Fruit fly (Drosophila melanogaster) whole organism, embryonic: ENCODE data around the gene CG15741.
A peak's percentile ranks its signal among the peaks of the same experiment; 100 is the strongest.

Source experiments
- ATbp ChIP-seq: fragments of 200-800 bp; sonication (Bioruptor generic); optimal IDR thresholded peaks from 2 replicates; lab custom pipeline; 2017; ENCODE audit warnings: missing biosample characterization, mild to moderate bottlenecking, missing genetic modification characterization, missing genetic modification reagents
- BtbVII ChIP-seq: fragments of 200-800 bp; sonication (Bioruptor generic); optimal IDR thresholded peaks from 3 replicates; lab custom pipeline; 2017; ENCODE audit warnings: missing biosample characterization, mild to moderate bottlenecking, missing genetic modification characterization
- CG10321 ChIP-seq: fragments of 200-800 bp; sonication (Bioruptor generic); IDR thresholded peaks from 2 replicates; pipeline ENCODE4 v1.3.6; 2022; ENCODE audit warnings: missing biosample characterization, missing genetic modification characterization
- CG12769 ChIP-seq: fragments of 200-800 bp; sonication (Bioruptor generic); optimal IDR thresholded peaks from 2 replicates; lab custom pipeline; 2019; ENCODE audit warnings: missing biosample characterization, mild to moderate bottlenecking, missing genetic modification characterization, moderate library complexity
- CG13296 ChIP-seq: fragments of 200-800 bp; sonication (Bioruptor generic); optimal IDR thresholded peaks from 3 replicates; lab custom pipeline; 2018; ENCODE audit warnings: missing biosample characterization, mild to moderate bottlenecking, missing genetic modification characterization
- CG14710 ChIP-seq: fragments of 200-800 bp; sonication (Bioruptor generic); optimal IDR thresholded peaks from 3 replicates; lab custom pipeline; 2019; ENCODE audit warnings: missing biosample characterization, mild to moderate bottlenecking, missing genetic modification characterization, moderate library complexity
- CG15514 ChIP-seq: fragments of 200-800 bp; sonication (Bioruptor generic); optimal IDR thresholded peaks from 3 replicates; lab custom pipeline; 2017; ENCODE audit warnings: missing biosample characterization, missing genetic modification characterization, mild to moderate bottlenecking, moderate library complexity, missing genetic modification reagents
- CG18011 ChIP-seq: fragments of 200-800 bp; sonication (Bioruptor generic); optimal IDR thresholded peaks from 2 replicates; lab custom pipeline; 2017; ENCODE audit warnings: missing biosample characterization, missing genetic modification characterization, mild to moderate bottlenecking, moderate library complexity, missing genotype
- CG1832 ChIP-seq: fragments of 200-800 bp; sonication (Bioruptor generic); optimal IDR thresholded peaks from 2 replicates; lab custom pipeline; 2017; ENCODE audit warnings: missing biosample characterization, mild to moderate bottlenecking, missing genetic modification characterization, inconsistent platforms
- CG18599 ChIP-seq: fragments of 200-800 bp; sonication (Bioruptor generic); optimal IDR thresholded peaks from 3 replicates; lab custom pipeline; 2017; ENCODE audit warnings: missing biosample characterization, missing genetic modification characterization, mild to moderate bottlenecking, moderate library complexity, missing genetic modification reagents
- CG2202 ChIP-seq: fragments of 200-800 bp; sonication (Bioruptor generic); optimal IDR thresholded peaks from 2 replicates; lab custom pipeline; 2018; ENCODE audit warnings: missing biosample characterization, mild to moderate bottlenecking, missing genetic modification characterization
- CG2678 ChIP-seq: fragments of 200-800 bp; sonication (Bioruptor generic); optimal IDR thresholded peaks from 3 replicates; lab custom pipeline; 2019; ENCODE audit warnings: missing biosample characterization, mild to moderate bottlenecking, missing genetic modification characterization, moderate library complexity
- CG3065 ChIP-seq: fragments of 200-800 bp; sonication (Bioruptor generic); optimal IDR thresholded peaks from 2 replicates; lab custom pipeline; 2016; ENCODE audit warnings: missing biosample characterization, missing genetic modification characterization
- CG31365 ChIP-seq: fragments of 200-800 bp; sonication (Bioruptor generic); optimal IDR thresholded peaks from 2 replicates; lab custom pipeline; 2018; ENCODE audit warnings: missing biosample characterization, mild to moderate bottlenecking, missing genetic modification characterization
- CG3281 ChIP-seq: fragments of 200-800 bp; sonication (Bioruptor generic); optimal IDR thresholded peaks from 3 replicates; lab custom pipeline; 2017; ENCODE audit warnings: missing biosample characterization, mild to moderate bottlenecking, missing genetic modification characterization
- CG4328 ChIP-seq: fragments of 200-800 bp; sonication (Bioruptor generic); optimal IDR thresholded peaks from 3 replicates; lab custom pipeline; 2017; ENCODE audit warnings: missing biosample characterization, missing genetic modification reagents, missing genetic modification characterization
- CG6765 ChIP-seq: fragments of 200-800 bp; sonication (Bioruptor generic); optimal IDR thresholded peaks from 3 replicates; lab custom pipeline; 2017; ENCODE audit warnings: missing biosample characterization, mild to moderate bottlenecking, missing genetic modification characterization
- CG9215 ChIP-seq: fragments of 200-800 bp; sonication (Bioruptor generic); IDR thresholded peaks from 2 replicates; pipeline ENCODE4 v1.3.6; 2022; ENCODE audit warnings: missing biosample characterization, missing genetic modification characterization
- CoRest ChIP-seq: fragments of 200-800 bp; sonication (Bioruptor generic); optimal IDR thresholded peaks from 3 replicates; lab custom pipeline; 2018; ENCODE audit warnings: missing biosample characterization, mild to moderate bottlenecking, missing genetic modification characterization, moderate library complexity
- CrebB ChIP-seq: fragments of 200-800 bp; sonication (Bioruptor generic); optimal IDR thresholded peaks from 3 replicates; lab custom pipeline; 2018; ENCODE audit warnings: missing biosample characterization, mild to moderate bottlenecking, missing genetic modification characterization
- Dbx ChIP-seq: fragments of 200-800 bp; sonication (Bioruptor generic); IDR thresholded peaks from 3 replicates; pipeline ENCODE4 v1.3.6; 2022; ENCODE audit warnings: missing biosample characterization, missing genetic modification characterization
- Dek ChIP-seq: fragments of 200-800 bp; sonication (Bioruptor generic); optimal IDR thresholded peaks from 3 replicates; lab custom pipeline; 2019; ENCODE audit warnings: missing biosample characterization, mild to moderate bottlenecking, missing genetic modification characterization, moderate library complexity
- Dll ChIP-seq: fragments of 200-800 bp; sonication (Bioruptor generic); IDR thresholded peaks from 4 replicates; pipeline ENCODE4 v1.3.6; 2022; ENCODE audit warnings: missing biosample characterization, missing genetic modification characterization; ENCODE audit not compliant: partially characterized antibody
- Fer1 ChIP-seq: fragments of 200-800 bp; sonication (Bioruptor generic); optimal IDR thresholded peaks from 2 replicates; lab custom pipeline; 2017; ENCODE audit warnings: missing biosample characterization, mild to moderate bottlenecking, missing genetic modification characterization
- Hmr ChIP-seq: fragments of 200-800 bp; sonication (Bioruptor generic); optimal IDR thresholded peaks from 3 replicates; lab custom pipeline; 2017; ENCODE audit warnings: mild to moderate bottlenecking, missing biosample characterization, missing genetic modification reagents, missing genetic modification characterization
- Hr51 ChIP-seq, 2 experiments: fragments of 200-800 bp; sonication (Bioruptor generic); optimal IDR thresholded peaks; 2 replicates in 1 of 2; 3 replicates in 1 of 2; lab custom pipeline; 2016 to 2018; ENCODE audit warnings: missing biosample characterization in 2 of 2, missing genetic modification characterization in 2 of 2, mild to moderate bottlenecking in 1 of 2, moderate library complexity in 1 of 2
- Jarid2 ChIP-seq: fragments of 200-800 bp; sonication (Bioruptor generic); optimal IDR thresholded peaks from 3 replicates; lab custom pipeline; 2017; ENCODE audit warnings: mild to moderate bottlenecking, missing biosample characterization, missing genetic modification reagents, missing genetic modification characterization
- Neu2 ChIP-seq: fragments of 200-800 bp; sonication (Bioruptor generic); optimal IDR thresholded peaks from 3 replicates; lab custom pipeline; 2016; ENCODE audit warnings: missing biosample characterization, missing genetic modification characterization, borderline replicate concordance
- Opbp ChIP-seq: fragments of 200-800 bp; sonication (Bioruptor generic); IDR thresholded peaks from 3 replicates; pipeline ENCODE4 v1.3.6; 2022; ENCODE audit warnings: missing biosample characterization, missing genetic modification characterization; ENCODE audit not compliant: partially characterized antibody
- Pdp1 ChIP-seq, 2 experiments: fragments of 200-800 bp; sonication (Bioruptor generic); optimal IDR thresholded peaks; 3 replicates each; lab custom pipeline; 2016; ENCODE audit warnings: missing biosample characterization in 2 of 2, missing genetic modification characterization in 2 of 2, mild to moderate bottlenecking in 1 of 2, moderate library complexity in 1 of 2
- Sox100B ChIP-seq: fragments of 200-800 bp; sonication (Bioruptor generic); optimal IDR thresholded peaks from 3 replicates; lab custom pipeline; 2018; ENCODE audit warnings: missing biosample characterization, mild to moderate bottlenecking, missing genetic modification characterization
- Ssrp ChIP-seq: fragments of 200-800 bp; sonication (Bioruptor generic); optimal IDR thresholded peaks from 2 replicates; lab custom pipeline; 2018; ENCODE audit warnings: missing biosample characterization, mild to moderate bottlenecking, missing genetic modification characterization, moderate library complexity
- ara ChIP-seq: fragments of 200-800 bp; sonication (Bioruptor generic); IDR thresholded peaks from 2 replicates; pipeline ENCODE4 v1.3.6; 2022; ENCODE audit warnings: missing biosample characterization, missing genetic modification characterization
- az2 ChIP-seq: fragments of 200-800 bp; sonication (Bioruptor generic); optimal IDR thresholded peaks from 3 replicates; lab custom pipeline; 2016; ENCODE audit warnings: missing biosample characterization, missing genetic modification characterization
- dysf ChIP-seq: fragments of 200-800 bp; sonication (Bioruptor generic); IDR thresholded peaks from 3 replicates; pipeline ENCODE4 v1.3.6; 2022; ENCODE audit warnings: missing biosample characterization, missing genetic modification characterization
- en ChIP-seq: fragments of 200-800 bp; sonication (Bioruptor generic); optimal IDR thresholded peaks from 2 replicates; lab custom pipeline; 2016; ENCODE audit warnings: missing biosample characterization, missing genetic modification characterization
- gsb ChIP-seq: fragments of 200-800 bp; sonication (Bioruptor generic); IDR thresholded peaks from 2 replicates; pipeline ENCODE4 v1.3.6; 2022; ENCODE audit warnings: missing biosample characterization, missing genetic modification characterization
- ind ChIP-seq: fragments of 200-800 bp; sonication (Bioruptor generic); optimal IDR thresholded peaks from 3 replicates; lab custom pipeline; 2016; ENCODE audit warnings: missing biosample characterization, missing genetic modification characterization
- jigr1 ChIP-seq: fragments of 200-800 bp; sonication (Bioruptor generic); IDR thresholded peaks from 3 replicates; pipeline ENCODE4 v1.3.6; 2022; ENCODE audit warnings: missing biosample characterization, missing genetic modification characterization
- jing ChIP-seq: fragments of 200-800 bp; sonication (Bioruptor generic); optimal IDR thresholded peaks from 2 replicates; lab custom pipeline; 2018; ENCODE audit warnings: missing biosample characterization, mild to moderate bottlenecking, missing genetic modification characterization
- lab ChIP-seq: fragments of 200-800 bp; sonication (Bioruptor generic); optimal IDR thresholded peaks from 3 replicates; lab custom pipeline; 2017; ENCODE audit warnings: missing biosample characterization, missing genetic modification characterization, mild to moderate bottlenecking, moderate library complexity, missing genetic modification reagents
- luna ChIP-seq: fragments of 200-800 bp; sonication (Bioruptor generic); optimal IDR thresholded peaks from 2 replicates; lab custom pipeline; 2016; ENCODE audit warnings: missing biosample characterization, missing genetic modification characterization
- nerfin-2 ChIP-seq: fragments of 200-800 bp; sonication (Bioruptor generic); IDR thresholded peaks from 2 replicates; pipeline ENCODE4 v1.3.6; 2022; ENCODE audit warnings: missing biosample characterization, missing genetic modification characterization; ENCODE audit not compliant: partially characterized antibody
- pfk ChIP-seq: fragments of 200-800 bp; sonication (Bioruptor generic); optimal IDR thresholded peaks from 2 replicates; lab custom pipeline; 2018; ENCODE audit warnings: missing biosample characterization, mild to moderate bottlenecking, missing genetic modification characterization, moderate library complexity
- salm ChIP-seq: fragments of 200-800 bp; sonication (Bioruptor generic); optimal IDR thresholded peaks from 2 replicates; lab custom pipeline; 2018; ENCODE audit warnings: missing biosample characterization, mild to moderate bottlenecking, missing genetic modification characterization
- sens ChIP-seq: fragments of 200-800 bp; sonication (Bioruptor generic); peaks from one replicate; lab custom pipeline; 2016; ENCODE audit warnings: missing biosample characterization, missing genetic modification characterization
- sisA ChIP-seq: fragments of 200-800 bp; sonication (Bioruptor generic); IDR thresholded peaks from 2 replicates; pipeline ENCODE4 v1.3.6; 2022; ENCODE audit warnings: missing biosample characterization, missing genetic modification characterization
- slp2 ChIP-seq: fragments of 200-800 bp; sonication (Bioruptor generic); optimal IDR thresholded peaks from 2 replicates; lab custom pipeline; 2016; ENCODE audit warnings: missing biosample characterization, missing genetic modification characterization
- tap ChIP-seq: fragments of 200-800 bp; optimal IDR thresholded peaks from 3 replicates; lab custom pipeline; 2019; ENCODE audit warnings: missing biosample characterization, mild to moderate bottlenecking, missing genetic modification characterization, moderate library complexity
- vfl ChIP-seq: fragments of 200-800 bp; sonication (Bioruptor generic); optimal IDR thresholded peaks from 2 replicates; lab custom pipeline; 2016; ENCODE audit warnings: missing biosample characterization, missing genetic modification characterization

Gene CG15741

DNA sequence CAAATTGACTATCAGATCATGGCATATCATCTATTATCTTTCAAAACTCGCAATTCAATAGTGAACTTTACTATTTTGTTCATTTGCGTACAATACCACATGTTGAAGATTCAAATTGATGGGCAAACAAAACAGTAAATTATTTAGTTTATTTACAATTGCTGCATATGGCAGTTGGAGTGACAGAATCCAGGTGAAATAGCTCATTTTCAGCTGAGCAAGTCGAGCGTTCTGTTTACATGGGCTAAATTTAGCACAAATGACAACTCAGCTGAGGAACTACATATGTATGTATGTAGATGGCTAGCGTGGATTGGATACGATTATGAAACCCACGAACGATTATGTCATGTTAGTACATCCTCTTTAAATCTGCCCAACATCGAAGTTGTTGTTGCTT, 25.0 kb downstream of the CG15741 start:
- no peak for TF ChIP-seq Opbp (GFP tag; lab: Robert Waterston, UW)
- peak; percentile 21 for TF ChIP-seq Hmr (GFP tag; lab: Kevin White, UChicago)
- peak; percentile 5 for TF ChIP-seq pfk (GFP tag; lab: Kevin White, UChicago)
- TF ChIP-seq CG12769 (tag; lab: Kevin White, UChicago), result peak; percentile 24
- TF ChIP-seq CG1832 (GFP tag; lab: Kevin White, UChicago), result no peak
- peak; percentile 52 for TF ChIP-seq CG18599 (GFP tag; lab: Kevin White, UChicago)
- TF ChIP-seq Jarid2 (GFP tag; lab: Kevin White, UChicago), result no peak
- no peak for TF ChIP-seq dysf
- TF ChIP-seq az2 (GFP tag; lab: Kevin White, UChicago), result no peak
- TF ChIP-seq CG14710 (tag; lab: Kevin White, UChicago), result no peak
- TF ChIP-seq Dek, result no peak
- TF ChIP-seq tap (tag; lab: Kevin White, UChicago), result no peak
- no peak for TF ChIP-seq CG31365 (tag; lab: Kevin White, UChicago)
- peak; percentile 52 for TF ChIP-seq lab (GFP tag; lab: Kevin White, UChicago)
- no peak for TF ChIP-seq Ssrp (tag; lab: Kevin White, UChicago)
- peak; percentile 12 for TF ChIP-seq sens (GFP tag; lab: Kevin White, UChicago)
- no peak for TF ChIP-seq CG18011 (GFP tag; lab: Kevin White, UChicago)
- no peak for TF ChIP-seq CG3065 (GFP tag; lab: Kevin White, UChicago)
- TF ChIP-seq CG15514 (GFP tag; lab: Kevin White, UChicago), result peak; percentile 9
- no peak for TF ChIP-seq gsb (GFP tag; lab: Robert Waterston, UW)
- no peak for TF ChIP-seq luna (GFP tag; lab: Kevin White, UChicago)
- no peak for TF ChIP-seq Neu2 (GFP tag; lab: Kevin White, UChicago)
- TF ChIP-seq CG13296 (GFP tag; lab: Kevin White, UChicago), result peak; percentile 0
- TF ChIP-seq ATbp (GFP tag; lab: Kevin White, UChicago), result peak; percentile 25
- no peak for TF ChIP-seq Hr51 (GFP tag; optimal IDR thresholded peaks at IDR 0.05; lab: Kevin White, UChicago)
- TF ChIP-seq salm (tag; lab: Kevin White, UChicago), result no peak
- no peak for TF ChIP-seq jing (GFP tag; lab: Kevin White, UChicago)
- peak; percentile 11 for TF ChIP-seq CG4328 (GFP tag; lab: Kevin White, UChicago)
- no peak for TF ChIP-seq nerfin-2 (GFP tag; lab: Robert Waterston, UW)
- TF ChIP-seq BtbVII, result peak; percentile 43
- TF ChIP-seq CG6765 (GFP tag; lab: Kevin White, UChicago), result peak; percentile 33
- TF ChIP-seq CoRest (tag; lab: Kevin White, UChicago), result no peak
- no peak for TF ChIP-seq CG10321
- no peak for TF ChIP-seq jigr1 (GFP tag; lab: Robert Waterston, UW)
- TF ChIP-seq sisA (GFP tag; lab: Robert Waterston, UW), result no peak
- peak; percentile 30 for TF ChIP-seq CG3281
- no peak for TF ChIP-seq Dbx (GFP tag; lab: Robert Waterston, UW)
- no peak for TF ChIP-seq slp2 (GFP tag; lab: Kevin White, UChicago)
- TF ChIP-seq CrebB, result no peak
- no peak for TF ChIP-seq Sox100B (GFP tag; lab: Kevin White, UChicago)
- TF ChIP-seq Dll, result no peak
- TF ChIP-seq ind (GFP tag; lab: Kevin White, UChicago), result no peak
- no peak for TF ChIP-seq vfl (GFP tag; lab: Kevin White, UChicago)
- TF ChIP-seq en (GFP tag; lab: Kevin White, UChicago), result no peak
- TF ChIP-seq CG2678 (tag; lab: Kevin White, UChicago), result no peak
- peak; percentile 55 for TF ChIP-seq Fer1
- peak in 1 of 2 experiments; percentile 25 for TF ChIP-seq Pdp1 (GFP tag; optimal IDR thresholded peaks at IDR 0.05; lab: Kevin White, UChicago)
- TF ChIP-seq CG2202 (tag; lab: Kevin White, UChicago), result no peak
- no peak for TF ChIP-seq CG9215
- no peak for TF ChIP-seq ara (GFP tag; lab: Robert Waterston, UW)
